Worm (Caenorhabditis elegans) whole organism, dauer: ENCODE data around the gene cyp-33C11.

Experiments used
- unc-62 ChIP-seq: sonication (generic microtip); optimal IDR thresholded peaks from 2 replicates; lab custom pipeline; 2017; ENCODE audit warnings: missing biosample characterization, missing genetic modification reagents, missing genetic modification characterization

The cyp-33C11 gene

ce11 chrV:712882-713281, at the start of gene cyp-33C11:
cyp-33C11 (minus strand) TSS chrV:712982.
- TF ChIP-seq unc-62 (GFP tag; lab: Kevin White, UChicago), result no peak

ce11 chrV:762340-762739, 49.6 kb upstream of the cyp-33C11 start, which contains the start of gene srp-2:
srp-2 (plus strand) TSS chrV:762640.
- no peak for TF ChIP-seq unc-62 (GFP tag; lab: Kevin White, UChicago)

- no peak for TF ChIP-seq unc-62 (GFP tag; lab: Kevin White, UChicago)
These were observed 49.1 kb upstream of the cyp-33C11 start, which contains the start of gene C05E4.12 for ce11 chrV:761882-762281. C05E4.12 (minus strand) TSS chrV:761982.

ce11 chrV:761235-761634, 48.5 kb upstream of the cyp-33C11 start, which contains the start of gene C05E4.15:
C05E4.15 (minus strand) TSS chrV:761335.
- no peak for TF ChIP-seq unc-62 (GFP tag; lab: Kevin White, UChicago)

ce11 chrV:756169-756568, 43.4 kb upstream of the cyp-33C11 start, which contains the start of gene str-20:
str-20 (plus strand) TSS chrV:756469.
- no peak for TF ChIP-seq unc-62 (GFP tag; lab: Kevin White, UChicago)

ce11 chrV:752679-753333, 40.0 kb upstream of the cyp-33C11 start, which contains the start of the genes str-262 and srp-1:
str-262 (minus strand) TSS chrV:752779.
srp-1 (plus strand) TSS chrV:753283.
- no peak for TF ChIP-seq unc-62 (GFP tag; lab: Kevin White, UChicago)

- no peak for TF ChIP-seq unc-62 (GFP tag; lab: Kevin White, UChicago)
These were observed 35.3 kb upstream of the cyp-33C11 start, which contains the start of gene sri-4 for ce11 chrV:748044-748443. sri-4 (plus strand) TSS chrV:748344.

ce11 chrV:743348-743747, 30.6 kb upstream of the cyp-33C11 start, which contains the start of gene str-134:
str-134 (plus strand) TSS chrV:743648.
- no peak for TF ChIP-seq unc-62 (GFP tag; lab: Kevin White, UChicago)

ce11 chrV:741820-742219, 29.0 kb upstream of the cyp-33C11 start, which contains the start of gene C05E4.7:
C05E4.7 (plus strand) TSS chrV:742120.
- no peak for TF ChIP-seq unc-62 (GFP tag; lab: Kevin White, UChicago)

- TF ChIP-seq unc-62 (GFP tag; lab: Kevin White, UChicago), result no peak
These were observed 26.0 kb upstream of the cyp-33C11 start, which contains the start of gene srj-24 for ce11 chrV:738770-739169. srj-24 (minus strand) TSS chrV:738870.

- TF ChIP-seq unc-62 (GFP tag; lab: Kevin White, UChicago), result no peak
These were observed 23.4 kb upstream of the cyp-33C11 start, which contains the start of gene srj-25 for ce11 chrV:736171-736570. srj-25 (minus strand) TSS chrV:736271.

ce11 chrV:731330-731729, 18.5 kb upstream of the cyp-33C11 start:
- TF ChIP-seq unc-62 (GFP tag; lab: Kevin White, UChicago), result no peak

ce11 chrV:730216-730615, 17.4 kb upstream of the cyp-33C11 start:
- TF ChIP-seq unc-62 (GFP tag; lab: Kevin White, UChicago), result no peak

ce11 chrV:728822-729493, 16.2 kb upstream of the cyp-33C11 start:
- no peak for TF ChIP-seq unc-62 (GFP tag; lab: Kevin White, UChicago)

ce11 chrV:727484-728351, 14.9 kb upstream of the cyp-33C11 start, which contains the start of the genes icl-1 and srh-2:
icl-1 (minus strand) TSS chrV:728004.
srh-2 (plus strand) TSS chrV:728301.
- TF ChIP-seq unc-62 (GFP tag; lab: Kevin White, UChicago), result no peak
